Worm (Caenorhabditis elegans) whole organism, midembryonic: Measurements from ENCODE around the gene T08H10.3.
"Not testable (repeated sequence)": the region's sequence is repeated elsewhere in the genome, so short reads cannot be mapped to it uniquely, and the experiment has no call there.

Source experiments
- T22C8.4 ChIP-seq: fragments of 200-800 bp; sonication (Bioruptor generic); IDR thresholded peaks from 2 replicates; pipeline ENCODE4 v1.3.6; 2022; ENCODE audit warnings: missing genetic modification characterization, missing compliant biosample characterization
- cog-1 ChIP-seq: sonication (generic microtip); optimal IDR thresholded peaks from 2 replicates; lab custom pipeline; 2016; ENCODE audit warnings: missing genetic modification characterization, missing compliant biosample characterization
- flt-1 ChIP-seq: fragments of 200-800 bp; sonication (Bioruptor generic); IDR thresholded peaks from 2 replicates; pipeline ENCODE4 v1.3.6; 2022; ENCODE audit warnings: missing genetic modification characterization, missing compliant biosample characterization
- klf-2 ChIP-seq: fragments of 200-800 bp; sonication (Bioruptor generic); conservative IDR thresholded peaks from 2 replicates; pipeline ENCODE4 v1.3.6; 2022; ENCODE audit warnings: missing genetic modification reagents, missing genetic modification characterization, missing compliant biosample characterization
- med-1 ChIP-seq: sonication (generic microtip); optimal IDR thresholded peaks from 2 replicates; lab custom pipeline; 2017; ENCODE audit warnings: missing genetic modification characterization, mild to moderate bottlenecking, missing compliant biosample characterization, antibody characterized with exemption, missing genetic modification reagents; ENCODE audit not compliant: insufficient read depth
- ref-1 ChIP-seq: fragments of 200-800 bp; sonication (Bioruptor generic); conservative IDR thresholded peaks from 2 replicates; pipeline ENCODE4 v1.3.6; 2022; ENCODE audit warnings: missing genetic modification reagents, missing genetic modification characterization, missing compliant biosample characterization
- tab-1 ChIP-seq: fragments of 200-800 bp; sonication (Bioruptor generic); IDR thresholded peaks from 2 replicates; pipeline ENCODE4 v1.3.6; 2022; ENCODE audit warnings: missing genetic modification characterization, missing compliant biosample characterization
- ztf-23 ChIP-seq: fragments of 200-800 bp; sonication (Bioruptor generic); IDR thresholded peaks from 2 replicates; pipeline ENCODE4 v1.3.6; 2022; ENCODE audit warnings: missing genetic modification reagents, missing genetic modification characterization, missing compliant biosample characterization
- ztf-29 ChIP-seq: fragments of 200-800 bp; sonication (Bioruptor generic); IDR thresholded peaks from 2 replicates; pipeline ENCODE4 v1.3.6; 2022; ENCODE audit warnings: missing genetic modification reagents, missing genetic modification characterization, missing compliant biosample characterization

Gene T08H10.3

ce11 chrV:4437215-4437614 lies 34.0 kb upstream of the T08H10.3 start:
- TF ChIP-seq ztf-29 (no peak), med-1 (GFP tag; lab: Kevin White, UChicago) (no peak), flt-1 (no peak), T22C8.4 (GFP tag; lab: Robert Waterston, UW) (no peak), klf-2 (GFP tag; lab: Robert Waterston, UW) (no peak), ref-1 (GFP tag; lab: Robert Waterston, UW) (no peak), cog-1 (tag; lab: Kevin White, UChicago) (no peak), tab-1 (no peak), ztf-23 (GFP tag; lab: Robert Waterston, UW) (no peak)

ce11 chrV:4442749-4443381 lies 28.3 kb upstream of the T08H10.3 start, which contains the start of gene rft-1:
TSS of gene rft-1 (minus strand) at chrV:4443223.
- TF ChIP-seq tab-1 (no peak), flt-1 (no peak), cog-1 (tag; lab: Kevin White, UChicago) (no peak), med-1 (GFP tag; lab: Kevin White, UChicago) (no peak), T22C8.4 (GFP tag; lab: Robert Waterston, UW) (no peak), ztf-23 (GFP tag; lab: Robert Waterston, UW) (no peak), ref-1 (GFP tag; lab: Robert Waterston, UW) (no peak), klf-2 (GFP tag; lab: Robert Waterston, UW) (no peak), ztf-29 (no peak)

- TF ChIP-seq klf-2 (GFP tag; lab: Robert Waterston, UW) (no peak), T22C8.4 (GFP tag; lab: Robert Waterston, UW) (no peak)
Observed at ce11 chrV:4447637-4448036, 23.5 kb upstream of the T08H10.3 start.

- no peak for TF ChIP-seq cog-1 (tag; lab: Kevin White, UChicago)
- no peak for TF ChIP-seq T22C8.4 (GFP tag; lab: Robert Waterston, UW)
- no peak for TF ChIP-seq klf-2 (GFP tag; lab: Robert Waterston, UW)
- TF ChIP-seq tab-1, result no peak
- no peak for TF ChIP-seq ztf-29
- TF ChIP-seq flt-1, result no peak
- no peak for TF ChIP-seq ztf-23 (GFP tag; lab: Robert Waterston, UW)
- TF ChIP-seq med-1 (GFP tag; lab: Kevin White, UChicago), result no peak
- no peak for TF ChIP-seq ref-1 (GFP tag; lab: Robert Waterston, UW)
Observed at ce11 chrV:4450523-4451089, 20.6 kb upstream of the T08H10.3 start, which contains the start of gene rft-2. TSS of gene rft-2 (minus strand) at chrV:4450563.

- no peak for TF ChIP-seq flt-1
- TF ChIP-seq cog-1 (tag; lab: Kevin White, UChicago), result no peak
- no peak for TF ChIP-seq tab-1
- TF ChIP-seq T22C8.4 (GFP tag; lab: Robert Waterston, UW), result no peak
- TF ChIP-seq ztf-29, result no peak
- TF ChIP-seq ref-1 (GFP tag; lab: Robert Waterston, UW), result no peak
- no peak for TF ChIP-seq klf-2 (GFP tag; lab: Robert Waterston, UW)
Observed at ce11 chrV:4454634-4455033, 16.5 kb upstream of the T08H10.3 start, which contains the start of gene gnrr-5. TSS of gene gnrr-5 (minus strand) at chrV:4454734.

ce11 chrV:4474543-4474942 lies 3.4 kb downstream of the T08H10.3 start, which contains the start of gene str-35:
TSS of gene str-35 (plus strand) at chrV:4474843.
- TF ChIP-seq med-1 (GFP tag; lab: Kevin White, UChicago); ref-1 (GFP tag; lab: Robert Waterston, UW); T22C8.4 (GFP tag; lab: Robert Waterston, UW): not testable (repeated sequence)

ce11 chrV:4481823-4482222 lies 10.7 kb downstream of the T08H10.3 start:
- no peak for TF ChIP-seq flt-1
- no peak for TF ChIP-seq ztf-29
- no peak for TF ChIP-seq T22C8.4 (GFP tag; lab: Robert Waterston, UW)
- TF ChIP-seq klf-2 (GFP tag; lab: Robert Waterston, UW), result no peak
- no peak for TF ChIP-seq med-1 (GFP tag; lab: Kevin White, UChicago)
- TF ChIP-seq tab-1, result no peak

- TF ChIP-seq cog-1 (tag; lab: Kevin White, UChicago) (no peak), klf-2 (GFP tag; lab: Robert Waterston, UW) (no peak), ref-1 (GFP tag; lab: Robert Waterston, UW) (no peak), ztf-23 (GFP tag; lab: Robert Waterston, UW) (no peak), flt-1 (no peak), med-1 (GFP tag; lab: Kevin White, UChicago) (no peak), ztf-29 (no peak), T22C8.4 (GFP tag; lab: Robert Waterston, UW) (no peak), tab-1 (no peak)
Observed at ce11 chrV:4483049-4483507, 11.9 kb downstream of the T08H10.3 start, which contains the start of gene exc-15. TSS of gene exc-15 (plus strand) at chrV:4483459.

- TF ChIP-seq med-1 (GFP tag; lab: Kevin White, UChicago) (no peak), T22C8.4 (GFP tag; lab: Robert Waterston, UW) (no peak), ref-1 (GFP tag; lab: Robert Waterston, UW) (no peak), flt-1 (no peak), klf-2 (GFP tag; lab: Robert Waterston, UW) (no peak), ztf-29 (no peak), tab-1 (no peak)
Observed at ce11 chrV:4486626-4487025, 15.5 kb downstream of the T08H10.3 start.

- TF ChIP-seq ref-1 (GFP tag; lab: Robert Waterston, UW), result no peak
- no peak for TF ChIP-seq cog-1 (tag; lab: Kevin White, UChicago)
- no peak for TF ChIP-seq med-1 (GFP tag; lab: Kevin White, UChicago)
- TF ChIP-seq T22C8.4 (GFP tag; lab: Robert Waterston, UW), result no peak
- TF ChIP-seq flt-1, result no peak
- TF ChIP-seq ztf-29, result no peak
- TF ChIP-seq tab-1, result no peak
- TF ChIP-seq klf-2 (GFP tag; lab: Robert Waterston, UW), result no peak
- TF ChIP-seq ztf-23 (GFP tag; lab: Robert Waterston, UW), result no peak
Observed at ce11 chrV:4487888-4488287, 16.7 kb downstream of the T08H10.3 start.
